Fruit fly (Drosophila melanogaster) whole organism, embryonic: ENCODE results near the gene Sclp.

Experiments
- CG10565 ChIP-seq: fragments of 200-800 bp; sonication (Bioruptor generic); optimal IDR thresholded peaks from 3 replicates; lab custom pipeline; 2016; ENCODE audit warnings: missing biosample characterization, mild to moderate bottlenecking, missing genetic modification characterization
- CG10654 ChIP-seq: fragments of 200-800 bp; sonication (Bioruptor generic); optimal IDR thresholded peaks from 2 replicates; lab custom pipeline; 2016; ENCODE audit warnings: missing biosample characterization, missing genetic modification characterization
- CG11695 ChIP-seq: fragments of 200-800 bp; sonication (Bioruptor generic); IDR thresholded peaks from 3 replicates; pipeline ENCODE4 v1.3.6; 2022; ENCODE audit warnings: missing biosample characterization, missing genetic modification characterization
- CG12219 ChIP-seq: fragments of 200-800 bp; sonication (Bioruptor generic); optimal IDR thresholded peaks from 3 replicates; lab custom pipeline; 2018; ENCODE audit warnings: missing biosample characterization, mild to moderate bottlenecking, missing genetic modification characterization
- CG13624 ChIP-seq: fragments of 200-800 bp; sonication (Bioruptor generic); optimal IDR thresholded peaks from 2 replicates; lab custom pipeline; 2016; ENCODE audit warnings: missing biosample characterization, missing genetic modification characterization
- CG14710 ChIP-seq: fragments of 200-800 bp; sonication (Bioruptor generic); optimal IDR thresholded peaks from 3 replicates; lab custom pipeline; 2019; ENCODE audit warnings: missing biosample characterization, mild to moderate bottlenecking, missing genetic modification characterization, moderate library complexity
- CG15479 ChIP-seq: fragments of 200-800 bp; sonication (Bioruptor generic); optimal IDR thresholded peaks from 3 replicates; lab custom pipeline; 2019; ENCODE audit warnings: missing biosample characterization, mild to moderate bottlenecking, missing genetic modification characterization, moderate library complexity
- CG15601 ChIP-seq: fragments of 200-800 bp; sonication (Bioruptor generic); optimal IDR thresholded peaks from 3 replicates; lab custom pipeline; 2019; ENCODE audit warnings: missing biosample characterization, mild to moderate bottlenecking, missing genetic modification characterization, moderate library complexity
- CG16813 ChIP-seq: fragments of 200-800 bp; sonication (Bioruptor generic); IDR thresholded peaks from 3 replicates; pipeline ENCODE4 v1.3.6; 2022; ENCODE audit warnings: missing biosample characterization, missing genetic modification characterization; ENCODE audit not compliant: partially characterized antibody
- CG18599 ChIP-seq: fragments of 200-800 bp; sonication (Bioruptor generic); optimal IDR thresholded peaks from 3 replicates; lab custom pipeline; 2017; ENCODE audit warnings: missing biosample characterization, missing genetic modification characterization, mild to moderate bottlenecking, moderate library complexity, missing genetic modification reagents
- CG4730 ChIP-seq: fragments of 200-800 bp; sonication (Bioruptor generic); IDR thresholded peaks from 2 replicates; pipeline ENCODE4 v1.3.6; 2022; ENCODE audit warnings: missing biosample characterization, missing genetic modification characterization
- CG5180 ChIP-seq: fragments of 200-800 bp; sonication (Bioruptor generic); optimal IDR thresholded peaks from 3 replicates; lab custom pipeline; 2017; ENCODE audit warnings: missing biosample characterization, missing genetic modification characterization, mild to moderate bottlenecking, moderate library complexity, missing genetic modification reagents
- CG6791 ChIP-seq: fragments of 200-800 bp; sonication (Bioruptor generic); IDR thresholded peaks from 3 replicates; pipeline ENCODE4 v1.3.6; 2022; ENCODE audit warnings: missing biosample characterization, missing genetic modification characterization; ENCODE audit not compliant: partially characterized antibody
- CG7745 ChIP-seq: fragments of 200-800 bp; sonication (Bioruptor generic); optimal IDR thresholded peaks from 2 replicates; lab custom pipeline; 2018; ENCODE audit warnings: missing biosample characterization, mild to moderate bottlenecking, missing genetic modification characterization, moderate library complexity
- CG8089 ChIP-seq: fragments of 200-800 bp; sonication (Bioruptor generic); optimal IDR thresholded peaks from 3 replicates; lab custom pipeline; 2016; ENCODE audit warnings: missing biosample characterization, missing genetic modification characterization
- CG8765 ChIP-seq: fragments of 200-800 bp; sonication (Bioruptor generic); IDR thresholded peaks from 2 replicates; pipeline ENCODE4 v1.3.6; 2022; ENCODE audit warnings: missing biosample characterization, missing genetic modification characterization
- CG9609 ChIP-seq: fragments of 200-800 bp; sonication (Bioruptor generic); optimal IDR thresholded peaks from 3 replicates; lab custom pipeline; 2016; ENCODE audit warnings: missing biosample characterization, missing genetic modification characterization
- CG9727 ChIP-seq: fragments of 200-800 bp; sonication (Bioruptor generic); optimal IDR thresholded peaks from 3 replicates; lab custom pipeline; 2017; ENCODE audit warnings: missing biosample characterization, mild to moderate bottlenecking, missing genetic modification characterization
- D19B ChIP-seq: fragments of 200-800 bp; sonication (Bioruptor generic); optimal IDR thresholded peaks from 2 replicates; lab custom pipeline; 2017; ENCODE audit warnings: missing biosample characterization, mild to moderate bottlenecking, missing genetic modification characterization
- Dip3 ChIP-seq: fragments of 200-800 bp; sonication (Bioruptor generic); optimal IDR thresholded peaks from 3 replicates; lab custom pipeline; 2016; ENCODE audit warnings: missing biosample characterization, missing genetic modification characterization
- Meics ChIP-seq: fragments of 200-800 bp; sonication (Bioruptor generic); optimal IDR thresholded peaks from 2 replicates; lab custom pipeline; 2017; ENCODE audit warnings: missing biosample characterization, mild to moderate bottlenecking, missing genetic modification characterization
- Sin3A ChIP-seq: fragments of >200 bp; optimal IDR thresholded peaks from 2 replicates; lab custom pipeline; 2018
- Six4 ChIP-seq: fragments of 200-800 bp; sonication (Bioruptor generic); optimal IDR thresholded peaks from 2 replicates; lab custom pipeline; 2016; ENCODE audit warnings: missing biosample characterization, missing genetic modification characterization
- Sry-δ ChIP-seq: fragments of 200-800 bp; sonication (Bioruptor generic); optimal IDR thresholded peaks from 2 replicates; lab custom pipeline; 2016; ENCODE audit warnings: missing biosample characterization, missing genetic modification characterization
- Tbp ChIP-seq: fragments of >200 bp; optimal IDR thresholded peaks from 2 replicates; lab custom pipeline; 2018; ENCODE audit warnings: missing biosample characterization, missing genetic modification characterization
- ac ChIP-seq: fragments of 200-800 bp; sonication (Bioruptor generic); optimal IDR thresholded peaks from 3 replicates; lab custom pipeline; 2017; ENCODE audit warnings: missing biosample characterization, mild to moderate bottlenecking, missing genetic modification characterization
- aop ChIP-seq: fragments of 200-800 bp; sonication (Bioruptor generic); IDR thresholded peaks from 2 replicates; pipeline ENCODE4 v1.3.6; 2022; ENCODE audit warnings: missing biosample characterization, missing genetic modification characterization
- bab2 ChIP-seq: fragments of 200-800 bp; sonication (Bioruptor generic); optimal IDR thresholded peaks from 2 replicates; lab custom pipeline; 2016; ENCODE audit warnings: missing biosample characterization, missing genetic modification characterization
- cg ChIP-seq: fragments of 200-800 bp; sonication (Bioruptor generic); optimal IDR thresholded peaks from 3 replicates; lab custom pipeline; 2019; ENCODE audit warnings: missing biosample characterization, mild to moderate bottlenecking, missing genetic modification characterization, moderate library complexity
- danr ChIP-seq: fragments of 200-800 bp; sonication (Bioruptor generic); IDR thresholded peaks from 2 replicates; pipeline ENCODE4 v1.3.6; 2022; ENCODE audit warnings: missing biosample characterization, missing genetic modification characterization
- dm ChIP-seq: fragments of 200-800 bp; sonication (Bioruptor generic); optimal IDR thresholded peaks from 3 replicates; lab custom pipeline; 2016; ENCODE audit warnings: missing biosample characterization, missing genetic modification characterization
- ems ChIP-seq: fragments of 200-800 bp; sonication (Bioruptor generic); optimal IDR thresholded peaks from 3 replicates; lab custom pipeline; 2016; ENCODE audit warnings: missing biosample characterization, missing genetic modification characterization
- en ChIP-seq: fragments of 200-800 bp; sonication (Bioruptor generic); optimal IDR thresholded peaks from 2 replicates; lab custom pipeline; 2016; ENCODE audit warnings: missing biosample characterization, missing genetic modification characterization
- her ChIP-seq: fragments of 200-800 bp; sonication (Bioruptor generic); optimal IDR thresholded peaks from 2 replicates; lab custom pipeline; 2016; ENCODE audit warnings: missing biosample characterization, missing genetic modification characterization
- jigr1 ChIP-seq: fragments of 200-800 bp; sonication (Bioruptor generic); IDR thresholded peaks from 3 replicates; pipeline ENCODE4 v1.3.6; 2022; ENCODE audit warnings: missing biosample characterization, missing genetic modification characterization
- jing ChIP-seq: fragments of 200-800 bp; sonication (Bioruptor generic); optimal IDR thresholded peaks from 2 replicates; lab custom pipeline; 2018; ENCODE audit warnings: missing biosample characterization, mild to moderate bottlenecking, missing genetic modification characterization
- jumu ChIP-seq: fragments of 200-800 bp; sonication (Bioruptor generic); optimal IDR thresholded peaks from 3 replicates; lab custom pipeline; 2016; ENCODE audit warnings: missing biosample characterization, missing genetic modification characterization
- ken ChIP-seq: fragments of 200-800 bp; sonication (Bioruptor generic); IDR thresholded peaks from 3 replicates; pipeline ENCODE4 v1.3.6; 2022; ENCODE audit warnings: missing biosample characterization, missing genetic modification characterization
- maf-S ChIP-seq: fragments of 200-800 bp; sonication (Bioruptor generic); optimal IDR thresholded peaks from 2 replicates; lab custom pipeline; 2016; ENCODE audit warnings: missing biosample characterization, missing genetic modification characterization
- oc ChIP-seq: fragments of 200-800 bp; sonication (Bioruptor generic); optimal IDR thresholded peaks from 2 replicates; lab custom pipeline; 2018; ENCODE audit warnings: missing biosample characterization, mild to moderate bottlenecking, missing genetic modification characterization, moderate library complexity
- otp ChIP-seq: fragments of 200-800 bp; sonication (Bioruptor generic); IDR thresholded peaks from 3 replicates; pipeline ENCODE4, ENCODE4 v1.3.6; 2022; ENCODE audit warnings: missing biosample characterization, missing genetic modification characterization
- sc ChIP-seq, 3 experiments: fragments of >200 bp in 2 of 3; fragments of 200-800 bp in 1 of 3; sonication (Bioruptor generic) in 1 of 3; optimal IDR thresholded peaks; 2 replicates in 2 of 3; 3 replicates in 1 of 3; lab custom pipeline; 2017; ENCODE audit warnings: mild to moderate bottlenecking in 1 of 3, missing biosample characterization in 1 of 3, missing genetic modification characterization in 1 of 3, missing genetic modification reagents in 1 of 3
- scrt ChIP-seq: fragments of 200-800 bp; sonication (Bioruptor generic); optimal IDR thresholded peaks from 2 replicates; lab custom pipeline; 2018; ENCODE audit warnings: missing biosample characterization, mild to moderate bottlenecking, missing genetic modification characterization, moderate library complexity
- sd ChIP-seq: fragments of 200-800 bp; sonication (Bioruptor generic); optimal IDR thresholded peaks from 3 replicates; lab custom pipeline; 2018; ENCODE audit warnings: missing biosample characterization, mild to moderate bottlenecking, missing genetic modification characterization, moderate library complexity
- sens ChIP-seq: fragments of 200-800 bp; sonication (Bioruptor generic); peaks from one replicate; lab custom pipeline; 2016; ENCODE audit warnings: missing biosample characterization, missing genetic modification characterization
- sens-2 ChIP-seq: fragments of 200-800 bp; sonication (Bioruptor generic); IDR thresholded peaks from 2 replicates; pipeline ENCODE4 v1.3.6; 2022; ENCODE audit warnings: missing biosample characterization, missing genetic modification characterization
- shn ChIP-seq: fragments of 200-800 bp; sonication (Bioruptor generic); optimal IDR thresholded peaks from 3 replicates; lab custom pipeline; 2016; ENCODE audit warnings: missing biosample characterization, missing genetic modification characterization
- stc ChIP-seq: fragments of 200-800 bp; sonication (Bioruptor generic); IDR thresholded peaks from 2 replicates; pipeline ENCODE4 v1.3.6; 2022; ENCODE audit warnings: missing biosample characterization, missing genetic modification characterization
- stwl ChIP-seq: fragments of 200-800 bp; sonication (Bioruptor generic); optimal IDR thresholded peaks from 3 replicates; lab custom pipeline; 2018; ENCODE audit warnings: missing biosample characterization, mild to moderate bottlenecking, missing genetic modification characterization, moderate library complexity
- tin ChIP-seq: fragments of 200-800 bp; sonication (Bioruptor generic); optimal IDR thresholded peaks from 3 replicates; lab custom pipeline; 2016; ENCODE audit warnings: missing biosample characterization, missing genetic modification characterization
- usp ChIP-seq: fragments of >200 bp; optimal IDR thresholded peaks from 2 replicates; lab custom pipeline; 2017; ENCODE audit warnings: missing biosample characterization, missing genetic modification characterization
- vfl ChIP-seq: fragments of 200-800 bp; sonication (Bioruptor generic); optimal IDR thresholded peaks from 2 replicates; lab custom pipeline; 2016; ENCODE audit warnings: missing biosample characterization, missing genetic modification characterization

The Sclp gene

DNA sequence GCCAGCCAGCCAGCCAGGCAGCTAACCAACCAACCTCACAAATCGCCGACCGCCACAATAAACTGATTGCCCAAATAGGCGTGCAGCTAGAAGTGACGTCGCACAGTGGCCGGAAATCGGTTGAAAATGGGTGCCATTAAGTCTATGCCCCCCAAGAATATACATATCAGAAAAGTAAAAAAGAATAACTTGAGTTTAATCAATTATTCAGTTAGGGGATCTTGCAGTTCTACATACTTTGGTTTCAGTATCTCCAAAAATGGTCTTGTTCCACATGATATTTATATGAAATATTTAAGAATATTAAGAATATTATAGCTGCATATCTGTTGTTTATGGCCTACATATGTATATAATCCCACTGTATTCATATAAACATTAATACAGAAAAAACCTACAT, 39.1 kb downstream of the Sclp start (continued):
- TF ChIP-seq oc (tag; lab: Kevin White, UChicago) (no peak), CG10654 (GFP tag; lab: Kevin White, UChicago) (no peak), aop (GFP tag; lab: Robert Waterston, UW) (no peak), CG9609 (GFP tag; lab: Kevin White, UChicago) (no peak), cg (no peak), CG7745 (tag; lab: Kevin White, UChicago) (no peak), CG8089 (no peak), maf-S (GFP tag; lab: Kevin White, UChicago) (no peak), CG14710 (tag; lab: Kevin White, UChicago) (no peak), jing (GFP tag; lab: Kevin White, UChicago) (no peak), sens-2 (GFP tag; lab: Robert Waterston, UW) (no peak), stc (GFP tag; lab: Robert Waterston, UW) (no peak), vfl (no peak), CG12219 (peak; percentile 19), CG15601 (no peak), ac (GFP tag; lab: Kevin White, UChicago) (no peak), Six4 (GFP tag; lab: Kevin White, UChicago) (no peak), sd (tag; lab: Kevin White, UChicago) (peak; percentile 20), Meics (GFP tag; lab: Kevin White, UChicago) (peak; percentile 62), CG4730 (GFP tag; lab: Robert Waterston, UW) (no peak), CG6791 (GFP tag; lab: Robert Waterston, UW) (no peak), scrt (no peak), danr (no peak), CG9727 (no peak), tin (GFP tag; lab: Kevin White, UChicago) (no peak), CG18599 (GFP tag; lab: Kevin White, UChicago) (peak; percentile 57), D19B (GFP tag; lab: Kevin White, UChicago) (peak; percentile 27), CG15479 (GFP tag; lab: Kevin White, UChicago) (no peak), en (GFP tag; lab: Kevin White, UChicago) (no peak), CG8765 (no peak), Sry-δ (GFP tag; lab: Kevin White, UChicago) (no peak), CG11695 (GFP tag; lab: Robert Waterston, UW) (peak; percentile 19; the same call in 1 of the 3 replicates), CG16813 (no peak), dm (GFP tag; lab: Kevin White, UChicago) (no peak), Tbp (GFP tag; lab: Kevin White, UChicago) (no peak), otp (no peak), CG13624 (GFP tag; lab: Kevin White, UChicago) (no peak), ems (GFP tag; lab: Kevin White, UChicago) (no peak), her (GFP tag; lab: Kevin White, UChicago) (no peak), ken (GFP tag; lab: Robert Waterston, UW) (no peak), bab2 (GFP tag; lab: Kevin White, UChicago) (no peak), usp (GFP tag; lab: Kevin White, UChicago) (no peak), CG5180 (GFP tag; lab: Kevin White, UChicago) (peak; percentile 19), Sin3A (lab: Kevin White, UChicago) (no peak), Dip3 (peak; percentile 10), jigr1 (no peak), shn (GFP tag; lab: Kevin White, UChicago) (no peak), CG10565 (GFP tag; lab: Kevin White, UChicago) (no peak), stwl (tag; lab: Kevin White, UChicago) (no peak), jumu (GFP tag; lab: Kevin White, UChicago) (no peak), sens (GFP tag; lab: Kevin White, UChicago) (peak; percentile 66), sc (optimal IDR thresholded peaks at IDR 0.05; lab: Kevin White, UChicago) (no peak), sc (GFP tag; optimal IDR thresholded peaks at IDR 0.05; lab: Kevin White, UChicago) (no peak)
